Worm (Caenorhabditis elegans): ENCODE results near the gene Y37E11AL.3.

Y37E11AL.3 gene

DNA sequence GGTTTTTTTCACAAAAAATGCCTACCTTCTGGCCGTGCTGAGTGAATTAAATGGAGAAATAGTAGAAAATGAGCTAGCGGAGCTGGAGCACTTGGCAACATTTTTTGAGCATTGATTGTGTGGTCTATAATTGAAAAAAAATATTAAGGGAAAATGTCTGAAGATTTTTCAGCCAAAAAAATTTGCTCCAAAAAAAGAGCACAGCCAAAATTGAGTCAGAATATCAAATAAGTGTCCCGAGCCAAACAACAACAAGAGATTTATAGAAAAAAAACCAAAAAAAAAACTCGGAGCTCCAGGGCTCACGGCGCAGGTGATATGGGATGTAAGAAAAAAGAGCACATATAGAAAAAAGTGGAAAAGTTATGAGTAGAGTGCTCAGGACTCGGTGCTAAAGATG, 26.1 kb upstream of the Y37E11AL.3 start, which contains the start of gene fmil-1:
fmil-1 (minus strand) TSS at position 101 of the 400 bp plus-strand sequence.
- no peak for TF ChIP-seq aly-1 (tag; optimal IDR thresholded peaks at IDR 0.05)
- no peak for TF ChIP-seq scrt-1 (GFP tag; IDR thresholded peaks at IDR 0.05)
- TF ChIP-seq B0310.2 (tag; optimal IDR thresholded peaks at IDR 0.05): no peak
- TF ChIP-seq hmbx-1 (tag; optimal IDR thresholded peaks at IDR 0.05): no peak
- TF ChIP-seq sea-1 (GFP tag; conservative IDR thresholded peaks at IDR 0.05): no peak
- no peak for TF ChIP-seq hmg-4 (GFP tag; optimal IDR thresholded peaks at IDR 0.05)
- no peak for TF ChIP-seq ceh-36 (tag; optimal IDR thresholded peaks at IDR 0.05)
- no peak for TF ChIP-seq ets-7 (tag; optimal IDR thresholded peaks at IDR 0.05)
- TF ChIP-seq tbx-37 (GFP tag; conservative IDR thresholded peaks at IDR 0.05): no peak
- TF ChIP-seq tbx-11 (GFP tag; IDR thresholded peaks at IDR 0.05): no peak
- TF ChIP-seq F13C5.2 (tag; optimal IDR thresholded peaks at IDR 0.05): no peak
- TF ChIP-seq ama-1 (optimal IDR thresholded peaks at IDR 0.05): no peak
- TF ChIP-seq ceh-13 (GFP tag; optimal IDR thresholded peaks at IDR 0.05): no peak
- TF ChIP-seq flt-1 (GFP tag; IDR thresholded peaks at IDR 0.05): no peak
- no peak for TF ChIP-seq tra-4 (tag; optimal IDR thresholded peaks at IDR 0.05)
- TF ChIP-seq hnd-1 (tag; optimal IDR thresholded peaks at IDR 0.05): no peak
- no peak for TF ChIP-seq pes-1 (GFP tag; IDR thresholded peaks at IDR 0.05)

DNA sequence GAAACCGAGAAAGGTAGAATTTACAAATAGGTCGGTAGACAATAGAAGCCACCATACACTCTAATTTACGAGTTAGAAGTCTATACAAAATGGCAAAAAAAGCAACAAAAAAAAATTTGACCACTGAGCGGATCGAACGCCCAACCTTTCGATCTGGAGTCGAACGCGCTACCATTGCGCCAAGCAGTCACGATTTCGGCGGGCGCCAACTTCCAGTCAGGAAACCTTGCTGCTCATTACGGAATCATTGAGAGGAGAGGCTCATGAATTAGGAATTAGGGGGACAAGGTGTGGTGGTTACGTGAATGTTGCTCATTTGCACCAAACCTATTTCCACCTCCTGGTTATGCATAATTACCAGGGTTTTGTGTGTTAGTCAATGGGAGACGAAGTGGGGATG, 13.0 kb upstream of the Y37E11AL.3 start:
- TF ChIP-seq hmg-4 (GFP tag; optimal IDR thresholded peaks at IDR 0.05) (no peak), ama-1 (optimal IDR thresholded peaks at IDR 0.05) (no peak), tbx-11 (GFP tag; IDR thresholded peaks at IDR 0.05) (no peak), ets-7 (tag; optimal IDR thresholded peaks at IDR 0.05) (no peak), ceh-36 (tag; optimal IDR thresholded peaks at IDR 0.05) (no peak), hmbx-1 (tag; optimal IDR thresholded peaks at IDR 0.05) (no peak), hnd-1 (tag; optimal IDR thresholded peaks at IDR 0.05) (no peak), B0310.2 (tag; optimal IDR thresholded peaks at IDR 0.05) (no peak), sea-1 (GFP tag; conservative IDR thresholded peaks at IDR 0.05) (no peak), scrt-1 (GFP tag; IDR thresholded peaks at IDR 0.05) (no peak), F13C5.2 (tag; optimal IDR thresholded peaks at IDR 0.05) (no peak), pes-1 (GFP tag; IDR thresholded peaks at IDR 0.05) (no peak), tbx-37 (GFP tag; conservative IDR thresholded peaks at IDR 0.05) (no peak), flt-1 (GFP tag; IDR thresholded peaks at IDR 0.05) (no peak)

DNA sequence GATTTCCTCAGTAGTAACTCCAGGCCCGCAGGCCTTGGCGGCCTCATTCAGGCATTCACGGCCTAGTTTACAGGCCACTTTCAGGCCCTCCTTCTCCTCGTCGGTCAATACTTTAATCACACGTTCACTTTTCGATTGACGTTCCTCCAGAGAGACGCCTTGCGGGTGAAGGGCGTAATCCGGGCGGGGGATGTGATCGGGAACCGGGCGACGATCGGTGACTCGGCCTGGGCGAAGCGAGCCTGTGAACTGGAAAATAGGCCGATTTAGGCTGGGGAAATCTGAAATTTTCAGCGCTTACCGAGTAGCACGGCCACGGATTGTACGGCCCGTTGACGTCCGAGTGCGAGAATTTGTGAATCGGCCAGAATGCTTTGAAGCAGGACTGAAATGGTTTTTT, 8.5 kb upstream of the Y37E11AL.3 start:
- no peak for TF ChIP-seq ceh-36 (tag; optimal IDR thresholded peaks at IDR 0.05)
- no peak for TF ChIP-seq tbx-37 (GFP tag; conservative IDR thresholded peaks at IDR 0.05)
- TF ChIP-seq B0310.2 (tag; optimal IDR thresholded peaks at IDR 0.05): no peak
- no peak for TF ChIP-seq ceh-13 (GFP tag; optimal IDR thresholded peaks at IDR 0.05)
- no peak for TF ChIP-seq ama-1 (optimal IDR thresholded peaks at IDR 0.05)
- TF ChIP-seq hmg-4 (GFP tag; optimal IDR thresholded peaks at IDR 0.05): peak; percentile 21
- TF ChIP-seq aly-1 (tag; optimal IDR thresholded peaks at IDR 0.05): peak; percentile 73
- no peak for TF ChIP-seq hmbx-1 (tag; optimal IDR thresholded peaks at IDR 0.05)
- TF ChIP-seq sea-1 (GFP tag; conservative IDR thresholded peaks at IDR 0.05): no peak
- no peak for TF ChIP-seq tra-4 (tag; optimal IDR thresholded peaks at IDR 0.05)
- TF ChIP-seq F13C5.2 (tag; optimal IDR thresholded peaks at IDR 0.05): no peak
- TF ChIP-seq scrt-1 (GFP tag; IDR thresholded peaks at IDR 0.05): no peak
- no peak for TF ChIP-seq ets-7 (tag; optimal IDR thresholded peaks at IDR 0.05)
- TF ChIP-seq tbx-11 (GFP tag; IDR thresholded peaks at IDR 0.05): 0 out of 2 replicates have a peak, but pooled peaks have one; percentile 38

DNA sequence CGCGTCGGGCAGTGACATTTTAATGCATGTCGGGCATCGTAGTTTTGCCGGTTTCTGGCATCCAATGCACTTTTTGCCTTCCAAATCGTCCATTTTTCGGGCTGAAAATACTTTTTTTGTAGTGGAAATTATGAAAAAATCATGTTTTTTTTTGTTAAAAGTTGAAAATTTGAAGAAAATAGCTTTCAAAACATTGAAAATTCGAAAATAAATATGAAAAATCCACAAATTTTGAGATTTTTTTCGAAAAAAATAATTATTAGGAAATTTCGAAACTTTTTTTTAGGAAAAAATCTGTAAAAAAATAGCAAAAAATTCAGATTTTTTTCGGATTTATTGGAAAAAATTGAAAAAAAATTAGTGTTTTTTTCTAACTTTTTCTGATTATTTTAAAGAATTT, 8.0 kb upstream of the Y37E11AL.3 start, which contains the start of gene map-1:
map-1 (minus strand) TSS at position 101 of the 400 bp plus-strand sequence.
- no peak for TF ChIP-seq aly-1 (tag; optimal IDR thresholded peaks at IDR 0.05)
- TF ChIP-seq tra-4 (tag; optimal IDR thresholded peaks at IDR 0.05): no peak
- TF ChIP-seq ama-1 (optimal IDR thresholded peaks at IDR 0.05): no peak
- no peak for TF ChIP-seq tbx-37 (GFP tag; conservative IDR thresholded peaks at IDR 0.05)
- no peak for TF ChIP-seq B0310.2 (tag; optimal IDR thresholded peaks at IDR 0.05)
- TF ChIP-seq hmg-4 (GFP tag; optimal IDR thresholded peaks at IDR 0.05): no peak
- no peak for TF ChIP-seq tbx-11 (GFP tag; IDR thresholded peaks at IDR 0.05)
- no peak for TF ChIP-seq ets-7 (tag; optimal IDR thresholded peaks at IDR 0.05)
- no peak for TF ChIP-seq F13C5.2 (tag; optimal IDR thresholded peaks at IDR 0.05)
- no peak for TF ChIP-seq hnd-1 (tag; optimal IDR thresholded peaks at IDR 0.05)
- TF ChIP-seq sea-1 (GFP tag; conservative IDR thresholded peaks at IDR 0.05): no peak
- no peak for TF ChIP-seq pes-1 (GFP tag; IDR thresholded peaks at IDR 0.05)
- no peak for TF ChIP-seq hmbx-1 (tag; optimal IDR thresholded peaks at IDR 0.05)
- TF ChIP-seq ceh-13 (GFP tag; optimal IDR thresholded peaks at IDR 0.05): no peak
- no peak for TF ChIP-seq scrt-1 (GFP tag; IDR thresholded peaks at IDR 0.05)
- TF ChIP-seq flt-1 (GFP tag; IDR thresholded peaks at IDR 0.05): no peak

DNA sequence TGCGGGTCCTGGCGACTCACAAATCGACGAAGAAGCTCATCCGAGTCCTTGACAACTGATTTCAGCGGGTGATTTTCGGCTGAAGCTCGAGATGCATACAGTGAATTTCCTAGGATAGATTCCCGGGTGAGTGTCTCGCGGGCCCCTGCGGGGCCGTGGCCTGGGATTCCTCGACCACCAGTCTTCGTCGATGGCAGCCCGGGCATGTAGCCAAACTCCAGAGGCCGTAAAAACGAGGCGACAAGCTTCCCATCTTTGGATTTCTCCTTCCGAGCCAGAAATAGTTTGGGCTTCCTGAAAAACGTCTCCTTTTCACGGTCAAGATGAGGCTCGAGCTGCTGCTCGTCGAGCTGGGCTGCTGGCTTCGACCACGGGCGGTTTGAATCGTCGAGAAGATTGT, 6.7 kb upstream of the Y37E11AL.3 start:
- TF ChIP-seq sea-1 (GFP tag; conservative IDR thresholded peaks at IDR 0.05) (no peak), tbx-37 (GFP tag; conservative IDR thresholded peaks at IDR 0.05) (no peak), tbx-11 (GFP tag; IDR thresholded peaks at IDR 0.05) (no peak), tra-4 (tag; optimal IDR thresholded peaks at IDR 0.05) (no peak), ceh-36 (tag; optimal IDR thresholded peaks at IDR 0.05) (no peak), pes-1 (GFP tag; IDR thresholded peaks at IDR 0.05) (no peak), B0310.2 (tag; optimal IDR thresholded peaks at IDR 0.05) (no peak), hmg-4 (GFP tag; optimal IDR thresholded peaks at IDR 0.05) (no peak), ama-1 (optimal IDR thresholded peaks at IDR 0.05) (no peak)

DNA sequence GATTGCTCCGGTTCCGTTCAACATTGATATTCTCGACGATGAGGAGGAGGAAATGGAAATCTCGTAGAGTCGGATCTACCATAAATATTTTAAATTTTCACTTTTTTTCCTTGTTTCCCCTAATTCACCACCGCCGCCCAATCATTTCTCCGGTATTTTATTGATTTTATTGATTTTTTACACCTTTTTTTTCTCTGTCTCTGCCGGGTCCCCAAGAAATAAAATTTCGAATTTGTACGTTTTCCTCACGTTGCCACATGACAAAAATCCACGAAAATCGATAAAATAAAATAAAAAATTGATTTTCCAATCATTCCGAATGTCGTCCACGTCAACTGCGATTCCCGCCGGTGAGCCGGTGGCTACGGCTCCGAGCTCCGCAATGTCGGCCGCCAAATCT, 3.5 kb downstream of the Y37E11AL.3 start, which contains the start of gene Y37E11AL.2:
Y37E11AL.2 (plus strand) TSS at position 301 of the 400 bp plus-strand sequence.
- no peak for TF ChIP-seq ceh-13 (GFP tag; optimal IDR thresholded peaks at IDR 0.05)
- TF ChIP-seq ets-7 (tag; optimal IDR thresholded peaks at IDR 0.05): no peak
- no peak for TF ChIP-seq tbx-37 (GFP tag; conservative IDR thresholded peaks at IDR 0.05)
- TF ChIP-seq B0310.2 (tag; optimal IDR thresholded peaks at IDR 0.05): no peak
- no peak for TF ChIP-seq sea-1 (GFP tag; conservative IDR thresholded peaks at IDR 0.05)

DNA sequence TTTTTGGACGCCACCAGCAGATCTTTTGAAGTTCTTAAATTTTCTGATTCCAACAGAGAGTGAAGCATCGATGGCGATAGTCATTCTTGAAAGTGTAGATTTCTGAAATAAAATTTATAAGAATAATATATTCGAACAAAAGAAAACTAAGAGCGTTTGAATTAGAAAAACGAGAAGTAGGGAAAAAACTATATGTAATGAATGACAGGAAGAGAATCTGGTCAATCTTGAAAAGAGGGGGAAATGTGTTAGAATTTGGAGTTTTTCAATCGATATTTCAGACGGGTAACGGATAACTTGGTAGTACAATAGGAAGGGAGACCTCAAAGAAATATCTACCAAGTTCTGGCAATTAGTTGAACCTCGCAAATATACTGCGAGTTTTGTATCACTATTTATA, 5.8 kb downstream of the Y37E11AL.3 start, which contains the start of gene Y37E11AL.9:
Y37E11AL.9 (minus strand) TSS at position 101 of the 400 bp plus-strand sequence.
- no peak for TF ChIP-seq ets-7 (tag; optimal IDR thresholded peaks at IDR 0.05)
- no peak for TF ChIP-seq hnd-1 (tag; optimal IDR thresholded peaks at IDR 0.05)
- TF ChIP-seq tbx-37 (GFP tag; conservative IDR thresholded peaks at IDR 0.05): no peak
- no peak for TF ChIP-seq sea-1 (GFP tag; conservative IDR thresholded peaks at IDR 0.05)
- no peak for TF ChIP-seq aly-1 (tag; optimal IDR thresholded peaks at IDR 0.05)
- no peak for TF ChIP-seq flt-1 (GFP tag; IDR thresholded peaks at IDR 0.05)
- TF ChIP-seq scrt-1 (GFP tag; IDR thresholded peaks at IDR 0.05): no peak
- TF ChIP-seq hmbx-1 (tag; optimal IDR thresholded peaks at IDR 0.05): no peak
- TF ChIP-seq tra-4 (tag; optimal IDR thresholded peaks at IDR 0.05): no peak
- TF ChIP-seq ama-1 (optimal IDR thresholded peaks at IDR 0.05): no peak
- TF ChIP-seq hmg-4 (GFP tag; optimal IDR thresholded peaks at IDR 0.05): no peak
- no peak for TF ChIP-seq ceh-13 (GFP tag; optimal IDR thresholded peaks at IDR 0.05)
- TF ChIP-seq tbx-11 (GFP tag; IDR thresholded peaks at IDR 0.05): no peak
- no peak for TF ChIP-seq B0310.2 (tag; optimal IDR thresholded peaks at IDR 0.05)
